Fruit fly (Drosophila melanogaster): ENCODE measurements around the gene GAA1.

The GAA1 gene

DNA sequence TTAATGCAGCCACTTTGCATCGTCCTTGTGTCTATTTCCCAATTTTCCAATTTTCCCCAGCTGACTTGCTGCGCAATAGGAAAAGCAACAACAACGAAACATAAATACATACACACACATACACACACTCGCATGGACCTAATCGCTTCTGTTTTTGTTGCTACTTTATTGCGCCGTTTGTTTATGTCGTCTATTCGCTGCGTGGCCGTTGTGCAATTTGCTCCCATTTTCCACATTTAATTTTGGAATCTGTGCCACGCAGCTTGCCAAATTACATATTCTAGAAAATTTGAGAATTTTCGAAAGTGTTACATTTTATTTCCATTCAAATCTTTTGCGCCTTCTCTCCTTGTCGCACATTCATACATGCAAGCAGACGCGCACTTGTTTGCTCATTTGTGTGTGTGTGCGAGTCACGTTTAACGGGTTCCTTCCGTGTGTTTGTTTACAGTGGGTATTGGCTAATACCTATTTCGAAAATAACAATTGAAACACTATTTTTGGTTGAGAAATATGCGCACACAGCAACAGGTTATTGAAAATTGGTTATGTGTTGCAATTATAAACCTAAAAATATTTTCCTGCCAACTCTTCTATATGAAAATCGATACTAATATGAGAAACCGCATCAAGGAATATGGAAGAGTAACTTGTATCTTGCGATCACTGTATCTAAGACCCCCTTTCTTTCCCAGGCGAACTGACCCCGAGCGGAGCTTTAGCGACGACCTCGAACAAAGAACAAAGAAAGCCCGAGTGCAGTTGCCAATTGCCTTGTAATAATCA is 7.2 kb upstream of the GAA1 start (continued):
- no peak for TF ChIP-seq CG6654 (GFP tag; optimal IDR thresholded peaks at IDR 0.05)
- TF ChIP-seq bsh (GFP tag; optimal IDR thresholded peaks at IDR 0.05), result peak; percentile 52 to 61
- TF ChIP-seq NK7.1 (GFP tag; optimal IDR thresholded peaks at IDR 0.05), result no peak
- no peak for TF ChIP-seq grn (GFP tag; optimal IDR thresholded peaks at IDR 0.05)
- peak; percentile 19; the same call in 1 of the 2 replicates for TF ChIP-seq CG9215 (GFP tag; IDR thresholded peaks at IDR 0.05)
- TF ChIP-seq CG32532 (GFP tag; IDR thresholded peaks at IDR 0.05), result peak; percentile 73
- TF ChIP-seq klu (GFP tag; IDR thresholded peaks at IDR 0.05), result no peak
- TF ChIP-seq sd (tag; optimal IDR thresholded peaks at IDR 0.05), result peak; percentile 64
- no peak for TF ChIP-seq maf-S (GFP tag; optimal IDR thresholded peaks at IDR 0.05)
- peak; percentile 23; the same call in 1 of the 3 replicates for TF ChIP-seq CG14050 (GFP tag; IDR thresholded peaks at IDR 0.05)
- TF ChIP-seq vfl (GFP tag; optimal IDR thresholded peaks at IDR 0.05), result no peak
- TF ChIP-seq Dbx (GFP tag; IDR thresholded peaks at IDR 0.05), result peak; percentile 33; the same call in 1 of the 3 replicates
- no peak for TF ChIP-seq amos (GFP tag; IDR thresholded peaks at IDR 0.05; ENCODE audit: partially characterized antibody)
- TF ChIP-seq pnt (GFP tag; optimal IDR thresholded peaks at IDR 0.05), result no peak
- TF ChIP-seq CG30431 (GFP tag; optimal IDR thresholded peaks at IDR 0.05), result no peak
- peak; percentile 15 for TF ChIP-seq chn (GFP tag; optimal IDR thresholded peaks at IDR 0.05)
- TF ChIP-seq h (optimal IDR thresholded peaks at IDR 0.05), result no peak
- no peak for TF ChIP-seq jumu (GFP tag; optimal IDR thresholded peaks at IDR 0.05)
- peak in 1 of 3 experiments; percentile 37 for TF ChIP-seq lola (GFP tag; optimal IDR thresholded peaks at IDR 0.05)
- peak; percentile 19 for TF ChIP-seq pum (GFP tag; optimal IDR thresholded peaks at IDR 0.05)
- peak; percentile 3 for TF ChIP-seq cato (GFP tag; optimal IDR thresholded peaks at IDR 0.05; ENCODE audit: borderline replicate concordance)
- TF ChIP-seq ranshi (GFP tag; IDR thresholded peaks at IDR 0.05), result 0 out of 2 replicates have a peak, but pooled peaks have one; percentile 27
- TF ChIP-seq repo (GFP tag; optimal IDR thresholded peaks at IDR 0.05), result peak; percentile 20
- peak; percentile 36 for TF ChIP-seq az2 (GFP tag; optimal IDR thresholded peaks at IDR 0.05)
- no peak for TF ChIP-seq CG1647 (GFP tag; optimal IDR thresholded peaks at IDR 0.05)
- peak; percentile 17 for TF ChIP-seq CG8944 (GFP tag; optimal IDR thresholded peaks at IDR 0.05)
- TF ChIP-seq knrl (GFP tag; IDR thresholded peaks at IDR 0.05; ENCODE audit: partially characterized antibody), result no peak
- TF ChIP-seq CG17361 (GFP tag; IDR thresholded peaks at IDR 0.05), result peak; percentile 43; the same call in 2 of the 3 replicates
- no peak for TF ChIP-seq fd64A (GFP tag; optimal IDR thresholded peaks at IDR 0.05)
- peak; percentile 60 for TF ChIP-seq Fer1 (GFP tag; optimal IDR thresholded peaks at IDR 0.05)
- no peak for TF ChIP-seq chm (GFP tag; IDR thresholded peaks at IDR 0.05)
- no peak for TF ChIP-seq bbx (GFP tag; IDR thresholded peaks at IDR 0.05; ENCODE audit: partially characterized antibody)
- no peak for TF ChIP-seq CG1832 (GFP tag; optimal IDR thresholded peaks at IDR 0.05)
- TF ChIP-seq BtbVII (GFP tag; optimal IDR thresholded peaks at IDR 0.05), result no peak
- TF ChIP-seq tll (GFP tag; optimal IDR thresholded peaks at IDR 0.05), result no peak
- no peak for TF ChIP-seq pb (GFP tag; optimal IDR thresholded peaks at IDR 0.05)
- peak; percentile 29 for TF ChIP-seq CG8089 (GFP tag; optimal IDR thresholded peaks at IDR 0.05)
- peak; percentile 7 for TF ChIP-seq CG9727 (GFP tag; optimal IDR thresholded peaks at IDR 0.05)
- no peak for TF ChIP-seq schlank (tag; optimal IDR thresholded peaks at IDR 0.05)
- peak; percentile 87 for TF ChIP-seq CG4360 (GFP tag; IDR thresholded peaks at IDR 0.05)
- TF ChIP-seq CG17568 (GFP tag; optimal IDR thresholded peaks at IDR 0.05), result no peak
- TF ChIP-seq CG7271 (tag; optimal IDR thresholded peaks at IDR 0.05), result no peak
- TF ChIP-seq pzg (GFP tag; optimal IDR thresholded peaks at IDR 0.05), result no peak
- no peak for TF ChIP-seq H2.0 (GFP tag; IDR thresholded peaks at IDR 0.05)
- no peak for TF ChIP-seq CG6175 (GFP tag; IDR thresholded peaks at IDR 0.05)
- TF ChIP-seq tgo (GFP tag; IDR thresholded peaks at IDR 0.05), result peak; percentile 47; the same call in 2 of the 3 replicates
- peak; percentile 46 for TF ChIP-seq Blimp-1 (GFP tag; optimal IDR thresholded peaks at IDR 0.05)
- TF ChIP-seq aop (GFP tag; IDR thresholded peaks at IDR 0.05), result no peak
- no peak for TF ChIP-seq Doc2 (GFP tag; IDR thresholded peaks at IDR 0.05)
- peak; percentile 85 for TF ChIP-seq psq (GFP tag; optimal IDR thresholded peaks at IDR 0.05)

All from whole organism, embryonic.